Fruit fly (Drosophila melanogaster) whole organism, pupa: ENCODE measurements around the gene CG8065.

Experiments
- CG12605 ChIP-seq: fragments of 200-800 bp; sonication (Bioruptor generic); IDR thresholded peaks from 2 replicates; pipeline ENCODE4 v1.3.6; 2022; ENCODE audit warnings: missing biosample characterization, missing genetic modification characterization
- CG13204 ChIP-seq: fragments of 200-800 bp; sonication (Bioruptor generic); optimal IDR thresholded peaks from 2 replicates; lab custom pipeline; 2018; ENCODE audit warnings: missing biosample characterization, mild to moderate bottlenecking, missing genetic modification characterization, moderate library complexity
- CG14655 ChIP-seq: fragments of 200-800 bp; sonication (Bioruptor generic); optimal IDR thresholded peaks from 3 replicates; lab custom pipeline; 2017; ENCODE audit warnings: mild to moderate bottlenecking, missing biosample characterization, missing genetic modification reagents, missing genetic modification characterization
- CG15710 ChIP-seq: fragments of 200-800 bp; sonication (Bioruptor generic); optimal IDR thresholded peaks from 2 replicates; lab custom pipeline; 2018; ENCODE audit warnings: missing biosample characterization, mild to moderate bottlenecking, missing genetic modification characterization, moderate library complexity
- CG34367 ChIP-seq: fragments of 200-800 bp; sonication (Bioruptor generic); optimal IDR thresholded peaks from 2 replicates; lab custom pipeline; 2018; ENCODE audit warnings: missing biosample characterization, mild to moderate bottlenecking, missing genetic modification characterization
- CG8159 ChIP-seq: fragments of 200-800 bp; sonication (Bioruptor generic); optimal IDR thresholded peaks from 3 replicates; lab custom pipeline; 2018; ENCODE audit warnings: missing biosample characterization, mild to moderate bottlenecking, missing genetic modification characterization, moderate library complexity
- CG8301 ChIP-seq: fragments of 200-800 bp; sonication (Bioruptor generic); optimal IDR thresholded peaks from 2 replicates; lab custom pipeline; 2018; ENCODE audit warnings: missing biosample characterization, mild to moderate bottlenecking, missing genetic modification characterization
- EcR ChIP-seq: fragments of 200-800 bp; sonication (Bioruptor generic); optimal IDR thresholded peaks from 3 replicates; lab custom pipeline; 2019; ENCODE audit warnings: missing biosample characterization, missing genetic modification characterization, mild to moderate bottlenecking, moderate library complexity, missing genetic modification reagents
- Ets98B ChIP-seq: fragments of 200-800 bp; sonication (Bioruptor generic); IDR thresholded peaks from 2 replicates; pipeline ENCODE4 v1.3.6; 2022; ENCODE audit warnings: missing biosample characterization, missing genetic modification characterization
- Snoo ChIP-seq: fragments of 200-800 bp; sonication (Bioruptor generic); optimal IDR thresholded peaks from 3 replicates; lab custom pipeline; 2017; ENCODE audit warnings: missing biosample characterization, mild to moderate bottlenecking, missing genetic modification characterization, inconsistent platforms
- fd96Ca ChIP-seq: fragments of 200-800 bp; sonication (Bioruptor generic); IDR thresholded peaks from 3 replicates; pipeline ENCODE4 v1.3.6; 2022; ENCODE audit warnings: missing biosample characterization, missing genetic modification characterization
- rn ChIP-seq: fragments of 200-800 bp; sonication (Bioruptor generic); IDR thresholded peaks from 2 replicates; pipeline ENCODE4 v1.3.6; 2022; ENCODE audit warnings: missing biosample characterization, missing genetic modification characterization

dm6 chr3L:10166923-10167322, 48.5 kb upstream of the CG8065 start, which contains the start of gene CG6628:
- TF ChIP-seq CG14655 (GFP tag; lab: Kevin White, UChicago), result no peak
- no peak for TF ChIP-seq CG13204 (GFP tag; lab: Kevin White, UChicago)
- no peak for TF ChIP-seq CG12605
- TF ChIP-seq CG15710, result no peak
- no peak for TF ChIP-seq EcR (GFP tag; lab: Kevin White, UChicago)
- no peak for TF ChIP-seq fd96Ca
- no peak for TF ChIP-seq Snoo (tag; lab: Kevin White, UChicago)
- TF ChIP-seq CG8159, result no peak
- TF ChIP-seq rn (GFP tag; lab: Robert Waterston, UW), result no peak
- no peak for TF ChIP-seq Ets98B
- TF ChIP-seq CG34367 (tag; lab: Kevin White, UChicago), result no peak
- TF ChIP-seq CG8301, result no peak
